Fruit fly (Drosophila melanogaster) whole organism, embryonic: Measurements from ENCODE around the gene CG42591.
A peak's percentile ranks its signal among the peaks of the same experiment; 100 is the strongest.

ENCODE experiments used
- Atf-2 ChIP-seq: fragments of 200-800 bp; sonication (Bioruptor generic); optimal IDR thresholded peaks from 2 replicates; lab custom pipeline; 2016; ENCODE audit warnings: missing biosample characterization, missing genetic modification characterization
- Blimp-1 ChIP-seq: fragments of 200-800 bp; sonication (Bioruptor generic); optimal IDR thresholded peaks from 3 replicates; lab custom pipeline; 2018; ENCODE audit warnings: missing biosample characterization, missing genetic modification characterization, mild to moderate bottlenecking, moderate library complexity, missing genetic modification reagents
- CG1024 ChIP-seq: fragments of 200-800 bp; sonication (Bioruptor generic); IDR thresholded peaks from 2 replicates; pipeline ENCODE4 v1.3.6; 2022; ENCODE audit warnings: missing biosample characterization, missing genetic modification characterization
- CG12659 ChIP-seq: fragments of 200-800 bp; sonication (Bioruptor generic); optimal IDR thresholded peaks from 3 replicates; lab custom pipeline; 2017; ENCODE audit warnings: mild to moderate bottlenecking, missing biosample characterization, missing genetic modification reagents, missing genetic modification characterization
- CG14441 ChIP-seq: fragments of 200-800 bp; sonication (Bioruptor generic); IDR thresholded peaks from 2 replicates; pipeline ENCODE4 v1.3.6; 2022; ENCODE audit warnings: missing biosample characterization, missing genetic modification characterization
- CG15514 ChIP-seq: fragments of 200-800 bp; sonication (Bioruptor generic); optimal IDR thresholded peaks from 3 replicates; lab custom pipeline; 2017; ENCODE audit warnings: missing biosample characterization, missing genetic modification characterization, mild to moderate bottlenecking, moderate library complexity, missing genetic modification reagents
- CG1602 ChIP-seq: fragments of 200-800 bp; sonication (Bioruptor generic); optimal IDR thresholded peaks from 3 replicates; lab custom pipeline; 2016; ENCODE audit warnings: missing biosample characterization, missing genetic modification characterization
- CG16813 ChIP-seq: fragments of 200-800 bp; sonication (Bioruptor generic); IDR thresholded peaks from 3 replicates; pipeline ENCODE4 v1.3.6; 2022; ENCODE audit warnings: missing biosample characterization, missing genetic modification characterization; ENCODE audit not compliant: partially characterized antibody
- CG17186 ChIP-seq: fragments of 200-800 bp; sonication (Bioruptor generic); optimal IDR thresholded peaks from 3 replicates; lab custom pipeline; 2017; ENCODE audit warnings: missing biosample characterization, missing genetic modification reagents, missing genetic modification characterization
- CG30403 ChIP-seq: fragments of 200-800 bp; sonication (Bioruptor generic); optimal IDR thresholded peaks from 3 replicates; lab custom pipeline; 2016; ENCODE audit warnings: missing biosample characterization, missing genetic modification characterization
- CG3407 ChIP-seq: fragments of 200-800 bp; sonication (Bioruptor generic); optimal IDR thresholded peaks from 2 replicates; lab custom pipeline; 2018; ENCODE audit warnings: missing biosample characterization, mild to moderate bottlenecking, missing genetic modification characterization
- CG34224 ChIP-seq: fragments of 200-800 bp; sonication (Bioruptor generic); IDR thresholded peaks from 3 replicates; pipeline ENCODE4 v1.3.6; 2022; ENCODE audit warnings: missing biosample characterization, missing genetic modification characterization; ENCODE audit not compliant: partially characterized antibody
- CG3838 ChIP-seq: fragments of 200-800 bp; sonication (Bioruptor generic); optimal IDR thresholded peaks from 3 replicates; lab custom pipeline; 2016; ENCODE audit warnings: missing biosample characterization, missing genetic modification characterization
- CG6175 ChIP-seq: fragments of 200-800 bp; sonication (Bioruptor generic); IDR thresholded peaks from 3 replicates; pipeline ENCODE4 v1.3.6; 2022; ENCODE audit warnings: missing biosample characterization, missing genetic modification characterization
- CG6765 ChIP-seq: fragments of 200-800 bp; sonication (Bioruptor generic); optimal IDR thresholded peaks from 3 replicates; lab custom pipeline; 2017; ENCODE audit warnings: missing biosample characterization, mild to moderate bottlenecking, missing genetic modification characterization
- CG7372 ChIP-seq: fragments of 200-800 bp; sonication (Bioruptor generic); IDR thresholded peaks from 2 replicates; pipeline ENCODE4 v1.3.6; 2022; ENCODE audit warnings: missing biosample characterization, missing genetic modification characterization
- CG7928 ChIP-seq: fragments of 200-800 bp; sonication (Bioruptor generic); optimal IDR thresholded peaks from 2 replicates; lab custom pipeline; 2017; ENCODE audit warnings: missing biosample characterization, mild to moderate bottlenecking, missing genetic modification characterization
- CG9817 ChIP-seq: fragments of 200-800 bp; sonication (Bioruptor generic); optimal IDR thresholded peaks from 2 replicates; lab custom pipeline; 2018; ENCODE audit warnings: missing biosample characterization, mild to moderate bottlenecking, missing genetic modification characterization, moderate library complexity
- CG9932 ChIP-seq: fragments of 200-800 bp; sonication (Bioruptor generic); IDR thresholded peaks from 2 replicates; pipeline ENCODE4 v1.3.6; 2022; ENCODE audit warnings: missing biosample characterization, missing genetic modification characterization
- CHES-1-like ChIP-seq: fragments of 200-800 bp; sonication (Bioruptor generic); optimal IDR thresholded peaks from 2 replicates; lab custom pipeline; 2016; ENCODE audit warnings: missing biosample characterization, missing genetic modification characterization
- Dll ChIP-seq: fragments of 200-800 bp; sonication (Bioruptor generic); IDR thresholded peaks from 4 replicates; pipeline ENCODE4 v1.3.6; 2022; ENCODE audit warnings: missing biosample characterization, missing genetic modification characterization; ENCODE audit not compliant: partially characterized antibody
- Fer1 ChIP-seq: fragments of 200-800 bp; sonication (Bioruptor generic); optimal IDR thresholded peaks from 2 replicates; lab custom pipeline; 2017; ENCODE audit warnings: missing biosample characterization, mild to moderate bottlenecking, missing genetic modification characterization
- Fer3 ChIP-seq: fragments of 200-800 bp; sonication (Bioruptor generic); optimal IDR thresholded peaks from 2 replicates; lab custom pipeline; 2018; ENCODE audit warnings: missing biosample characterization, mild to moderate bottlenecking, missing genetic modification characterization, moderate library complexity
- Hsf ChIP-seq: fragments of 200-800 bp; sonication (Bioruptor generic); optimal IDR thresholded peaks from 3 replicates; lab custom pipeline; 2016; ENCODE audit warnings: missing biosample characterization, missing genetic modification characterization
- Lpt ChIP-seq: fragments of >200 bp; optimal IDR thresholded peaks from 2 replicates; lab custom pipeline; 2018; ENCODE audit warnings: missing biosample characterization, missing genetic modification characterization
- Med ChIP-seq: fragments of 200-800 bp; sonication (Bioruptor generic); peaks from one replicate; lab custom pipeline; 2016; ENCODE audit warnings: missing biosample characterization, missing genetic modification characterization, mild to moderate bottlenecking, inconsistent platforms, moderate library complexity
- Meics ChIP-seq: fragments of 200-800 bp; sonication (Bioruptor generic); optimal IDR thresholded peaks from 2 replicates; lab custom pipeline; 2017; ENCODE audit warnings: missing biosample characterization, mild to moderate bottlenecking, missing genetic modification characterization
- Nf-YC ChIP-seq: fragments of 200-800 bp; optimal IDR thresholded peaks from 3 replicates; lab custom pipeline; 2019; ENCODE audit warnings: missing biosample characterization, mild to moderate bottlenecking, missing genetic modification characterization, moderate library complexity
- Pdp1 ChIP-seq, 2 experiments: fragments of 200-800 bp; sonication (Bioruptor generic); optimal IDR thresholded peaks; 3 replicates each; lab custom pipeline; 2016; ENCODE audit warnings: missing biosample characterization in 2 of 2, missing genetic modification characterization in 2 of 2, mild to moderate bottlenecking in 1 of 2, moderate library complexity in 1 of 2
- Vsx1 ChIP-seq: fragments of 200-800 bp; sonication (Bioruptor generic); optimal IDR thresholded peaks from 2 replicates; lab custom pipeline; 2017; ENCODE audit warnings: missing biosample characterization, mild to moderate bottlenecking, missing genetic modification characterization, missing genetic modification reagents
- abd-A ChIP-seq: fragments of 200-800 bp; sonication (Bioruptor generic); optimal IDR thresholded peaks from 3 replicates; lab custom pipeline; 2019; ENCODE audit warnings: missing biosample characterization, mild to moderate bottlenecking, missing genetic modification characterization, moderate library complexity
- al ChIP-seq: fragments of 200-800 bp; sonication (Bioruptor generic); IDR thresholded peaks from 2 replicates; pipeline ENCODE4 v1.3.6; 2022; ENCODE audit warnings: missing biosample characterization, missing genetic modification characterization
- ara ChIP-seq: fragments of 200-800 bp; sonication (Bioruptor generic); IDR thresholded peaks from 2 replicates; pipeline ENCODE4 v1.3.6; 2022; ENCODE audit warnings: missing biosample characterization, missing genetic modification characterization
- bowl ChIP-seq: fragments of 200-800 bp; sonication (Bioruptor generic); IDR thresholded peaks from 2 replicates; pipeline ENCODE4 v1.3.6; 2022; ENCODE audit warnings: missing biosample characterization, missing genetic modification characterization
- dimm ChIP-seq: fragments of 200-800 bp; sonication (Bioruptor generic); IDR thresholded peaks from 2 replicates; pipeline ENCODE4 v1.3.6; 2022; ENCODE audit warnings: missing biosample characterization, missing genetic modification characterization
- ftz-f1 ChIP-seq: fragments of 200-800 bp; sonication (Bioruptor generic); optimal IDR thresholded peaks from 2 replicates; lab custom pipeline; 2016; ENCODE audit warnings: missing biosample characterization, missing genetic modification characterization
- gfzf ChIP-seq: fragments of 200-800 bp; sonication (Bioruptor generic); optimal IDR thresholded peaks from 2 replicates; lab custom pipeline; 2016; ENCODE audit warnings: missing biosample characterization, mild to moderate bottlenecking, missing genetic modification characterization, moderate library complexity
- grau ChIP-seq: fragments of 200-800 bp; optimal IDR thresholded peaks from 3 replicates; lab custom pipeline; 2019; ENCODE audit warnings: missing biosample characterization, mild to moderate bottlenecking, missing genetic modification characterization, moderate library complexity
- nerfin-2 ChIP-seq: fragments of 200-800 bp; sonication (Bioruptor generic); IDR thresholded peaks from 2 replicates; pipeline ENCODE4 v1.3.6; 2022; ENCODE audit warnings: missing biosample characterization, missing genetic modification characterization; ENCODE audit not compliant: partially characterized antibody
- pan ChIP-seq, 4 experiments: fragments of >200 bp in 3 of 4; fragments of 200-800 bp in 1 of 4; sonication (Bioruptor generic) in 1 of 4; optimal IDR thresholded peaks in 3 of 4; IDR thresholded peaks in 1 of 4; 2 replicates each; pipeline versions ENCODE4 v1.3.6 to Lab custom; 2017 to 2022; ENCODE audit warnings: missing biosample characterization in 2 of 4, missing genetic modification characterization in 2 of 4, mixed read lengths in 1 of 4
- pho ChIP-seq: fragments of 200-800 bp; sonication (Bioruptor generic); optimal IDR thresholded peaks from 2 replicates; lab custom pipeline; 2016; ENCODE audit warnings: missing biosample characterization, missing genetic modification characterization
- pnt ChIP-seq: fragments of 200-800 bp; sonication (Bioruptor generic); optimal IDR thresholded peaks from 3 replicates; lab custom pipeline; 2016; ENCODE audit warnings: missing biosample characterization, missing genetic modification characterization
- schlank ChIP-seq: fragments of 200-800 bp; sonication (Bioruptor generic); optimal IDR thresholded peaks from 2 replicates; lab custom pipeline; 2018; ENCODE audit warnings: missing biosample characterization, mild to moderate bottlenecking, missing genetic modification characterization
- ssp ChIP-seq: fragments of 200-800 bp; sonication (Bioruptor generic); IDR thresholded peaks from 2 replicates; pipeline ENCODE4 v1.3.6; 2022; ENCODE audit warnings: missing biosample characterization, missing genetic modification characterization
- stwl ChIP-seq: fragments of 200-800 bp; sonication (Bioruptor generic); optimal IDR thresholded peaks from 3 replicates; lab custom pipeline; 2018; ENCODE audit warnings: missing biosample characterization, mild to moderate bottlenecking, missing genetic modification characterization, moderate library complexity
- tio ChIP-seq: fragments of 200-800 bp; sonication (Bioruptor generic); optimal IDR thresholded peaks from 2 replicates; lab custom pipeline; 2017; ENCODE audit warnings: missing biosample characterization, missing genetic modification characterization, inconsistent platforms
- unc-4 ChIP-seq: fragments of 200-800 bp; sonication (Bioruptor generic); IDR thresholded peaks from 2 replicates; pipeline ENCODE4 v1.3.6; 2022; ENCODE audit warnings: missing biosample characterization, missing genetic modification characterization; ENCODE audit not compliant: partially characterized antibody
- zfh1 ChIP-seq: fragments of 200-800 bp; sonication (Bioruptor generic); IDR thresholded peaks from 3 replicates; pipeline ENCODE4 v1.3.6; 2022; ENCODE audit warnings: missing biosample characterization, missing genetic modification characterization

CG42591 gene

dm6 chr3L:8065575-8066410 lies 4.0 kb downstream of the CG42591 start:
- TF ChIP-seq CG1024 (GFP tag; lab: Robert Waterston, UW) (no peak), gfzf (GFP tag; lab: Kevin White, UChicago) (no peak), ssp (no peak), ftz-f1 (GFP tag; lab: Kevin White, UChicago) (no peak), Blimp-1 (GFP tag; lab: Kevin White, UChicago) (no peak), CG14441 (no peak), nerfin-2 (GFP tag; lab: Robert Waterston, UW) (peak; percentile 84), Nf-YC (tag; lab: Kevin White, UChicago) (peak; percentile 3), CG9817 (tag; lab: Kevin White, UChicago) (no peak), zfh1 (GFP tag; lab: Robert Waterston, UW) (no peak), Fer3 (tag; lab: Kevin White, UChicago) (no peak), Dll (GFP tag; lab: Robert Waterston, UW) (0 out of 4 replicates have a peak, but pooled peaks have one; percentile 34), abd-A (tag; lab: Kevin White, UChicago) (peak; percentile 79), CG17186 (GFP tag; lab: Kevin White, UChicago) (no peak), ara (GFP tag; lab: Robert Waterston, UW) (no peak), CG6765 (no peak), Vsx1 (GFP tag; lab: Kevin White, UChicago) (peak; percentile 12), pho (GFP tag; lab: Kevin White, UChicago) (no peak), bowl (GFP tag; lab: Robert Waterston, UW) (no peak), CG12659 (GFP tag; lab: Kevin White, UChicago) (no peak), CG15514 (GFP tag; lab: Kevin White, UChicago) (peak; percentile 9), al (GFP tag; lab: Robert Waterston, UW) (no peak), Pdp1 (GFP tag; optimal IDR thresholded peaks at IDR 0.05; lab: Kevin White, UChicago) (peak in 1 of 2 experiments; percentile 30), CG3407 (GFP tag; lab: Kevin White, UChicago) (no peak), Atf-2 (GFP tag; lab: Kevin White, UChicago) (no peak), Fer1 (GFP tag; lab: Kevin White, UChicago) (peak; percentile 7), pan (optimal IDR thresholded peaks at IDR 0.05; lab: Kevin White, UChicago) (no peak), pan (GFP tag; optimal IDR thresholded peaks at IDR 0.05 in 1 of 2, IDR thresholded peaks at IDR 0.05 in 1 of 2) (no peak), CG7928 (GFP tag; lab: Kevin White, UChicago) (no peak), CG34224 (GFP tag; lab: Robert Waterston, UW) (peak; percentile 56; the same call in 2 of the 3 replicates), stwl (tag; lab: Kevin White, UChicago) (no peak), unc-4 (GFP tag; lab: Robert Waterston, UW) (0 out of 2 replicates have a peak, but pooled peaks have one; percentile 45), CHES-1-like (GFP tag; lab: Kevin White, UChicago) (no peak), CG3838 (no peak), CG16813 (peak; percentile 92), Hsf (no peak), CG30403 (no peak), grau (tag; lab: Kevin White, UChicago) (peak; percentile 18), pnt (GFP tag; lab: Kevin White, UChicago) (no peak), CG6175 (no peak), CG1602 (GFP tag; lab: Kevin White, UChicago) (no peak), CG9932 (no peak), schlank (tag; lab: Kevin White, UChicago) (no peak), dimm (GFP tag; lab: Robert Waterston, UW) (no peak), Meics (GFP tag; lab: Kevin White, UChicago) (no peak), Med (GFP tag; lab: Kevin White, UChicago) (peak; percentile 25), CG7372 (GFP tag; lab: Robert Waterston, UW) (no peak), tio (GFP tag; lab: Kevin White, UChicago) (no peak), Lpt (GFP tag; lab: Kevin White, UChicago) (no peak)
